Worm (Caenorhabditis elegans) whole organism, late embryonic: ENCODE measurements around the gene C56C10.9.
A peak's percentile ranks its signal among the peaks of the same experiment; 100 is the strongest.

Experiments
- C38D4.7 ChIP-seq: fragments of 200-800 bp; sonication (Bioruptor generic); optimal IDR thresholded peaks from 2 replicates; lab custom pipeline; 2018; ENCODE audit warnings: mild to moderate bottlenecking, missing genetic modification characterization, moderate library complexity, missing compliant biosample characterization
- F13H6.1 ChIP-seq: sonication (generic microtip); optimal IDR thresholded peaks from 2 replicates; lab custom pipeline; 2016; ENCODE audit warnings: missing genetic modification characterization, missing compliant biosample characterization
- K02D7.2 ChIP-seq: sonication (generic microtip); optimal IDR thresholded peaks from 2 replicates; lab custom pipeline; 2017; ENCODE audit warnings: mild to moderate bottlenecking, missing genetic modification characterization, missing compliant biosample characterization
- K09A11.1 ChIP-seq: sonication (generic microtip); optimal IDR thresholded peaks from 2 replicates; lab custom pipeline; 2017; ENCODE audit warnings: antibody characterized with exemption, mild to moderate bottlenecking, missing genetic modification characterization, missing compliant biosample characterization; ENCODE audit not compliant: insufficient read depth
- ceh-19 ChIP-seq: fragments of 200-800 bp; sonication (Bioruptor generic); optimal IDR thresholded peaks from 2 replicates; lab custom pipeline; 2018; ENCODE audit warnings: mild to moderate bottlenecking, missing genetic modification characterization, missing compliant biosample characterization
- ceh-2 ChIP-seq: sonication (generic microtip); optimal IDR thresholded peaks from 2 replicates; lab custom pipeline; 2016; ENCODE audit warnings: missing genotype, missing genetic modification characterization, missing compliant biosample characterization
- ceh-24 ChIP-seq: sonication (generic microtip); optimal IDR thresholded peaks from 2 replicates; lab custom pipeline; 2016; ENCODE audit warnings: mild to moderate bottlenecking, missing genetic modification characterization, missing compliant biosample characterization
- ceh-30 ChIP-seq: fragments of 150-350 bp; optimal IDR thresholded peaks from 2 replicates; lab custom pipeline; 2014; ENCODE audit warnings: missing biosample characterization, missing genetic modification characterization
- ceh-31 ChIP-seq: sonication (generic microtip); optimal IDR thresholded peaks from 2 replicates; lab custom pipeline; 2016; ENCODE audit warnings: missing genetic modification characterization, missing compliant biosample characterization
- ceh-34 ChIP-seq: sonication (generic microtip); optimal IDR thresholded peaks from 2 replicates; lab custom pipeline; 2016; ENCODE audit warnings: mild to moderate bottlenecking, missing genetic modification characterization, missing compliant biosample characterization
- ceh-45 ChIP-seq: fragments of 200-800 bp; sonication (Bioruptor generic); IDR thresholded peaks from 2 replicates; pipeline ENCODE4 v1.3.6; 2022; ENCODE audit warnings: missing genetic modification reagents, missing genetic modification characterization, missing compliant biosample characterization
- ceh-6 ChIP-seq: fragments of 200-800 bp; sonication (Bioruptor generic); optimal IDR thresholded peaks from 2 replicates; lab custom pipeline; 2018; ENCODE audit warnings: mild to moderate bottlenecking, missing genetic modification characterization, missing compliant biosample characterization
- ceh-9 ChIP-seq: sonication (generic microtip); optimal IDR thresholded peaks from 2 replicates; lab custom pipeline; 2016; ENCODE audit warnings: mild to moderate bottlenecking, missing genetic modification characterization, inconsistent platforms, missing compliant biosample characterization
- che-1 ChIP-seq: sonication (generic microtip); optimal IDR thresholded peaks from 2 replicates; lab custom pipeline; 2016; ENCODE audit warnings: mild to moderate bottlenecking, missing genetic modification characterization, missing compliant biosample characterization
- dve-1 ChIP-seq: sonication (generic microtip); optimal IDR thresholded peaks from 2 replicates; lab custom pipeline; 2017; ENCODE audit warnings: antibody characterized with exemption, mild to moderate bottlenecking, missing genetic modification characterization, missing compliant biosample characterization
- elt-2 ChIP-seq: sonication (generic microtip); optimal IDR thresholded peaks from 2 replicates; lab custom pipeline; 2016; ENCODE audit warnings: missing genetic modification reagents, missing genetic modification characterization, missing compliant biosample characterization
- ets-4 ChIP-seq: sonication (generic microtip); optimal IDR thresholded peaks from 2 replicates; lab custom pipeline; 2016; ENCODE audit warnings: missing genetic modification characterization, missing compliant biosample characterization
- fkh-10 ChIP-seq: fragments of 150-350 bp; optimal IDR thresholded peaks from 2 replicates; lab custom pipeline; 2014; ENCODE audit warnings: missing biosample characterization, missing genetic modification reagents, missing genetic modification characterization
- fkh-6 ChIP-seq: sonication (generic microtip); optimal IDR thresholded peaks from 2 replicates; lab custom pipeline; 2016; ENCODE audit warnings: missing genetic modification characterization, missing compliant biosample characterization
- hlh-15 ChIP-seq: sonication (generic microtip); optimal IDR thresholded peaks from 2 replicates; lab custom pipeline; 2016; ENCODE audit warnings: missing genetic modification characterization, missing compliant biosample characterization
- hlh-30 ChIP-seq: sonication (generic microtip); optimal IDR thresholded peaks from 2 replicates; lab custom pipeline; 2017; ENCODE audit warnings: antibody characterized with exemption, missing genetic modification characterization, missing compliant biosample characterization; ENCODE audit not compliant: insufficient read depth
- hlh-6 ChIP-seq: sonication (generic microtip); optimal IDR thresholded peaks from 2 replicates; lab custom pipeline; 2016; ENCODE audit warnings: missing genotype, missing genetic modification characterization, missing compliant biosample characterization
- lim-6 ChIP-seq: sonication (generic microtip); optimal IDR thresholded peaks from 2 replicates; lab custom pipeline; 2016; ENCODE audit warnings: missing genetic modification characterization, missing compliant biosample characterization
- lin-11 ChIP-seq: fragments of 200-800 bp; sonication (Bioruptor generic); optimal IDR thresholded peaks from 2 replicates; lab custom pipeline; 2018; ENCODE audit warnings: mild to moderate bottlenecking, missing genetic modification characterization, missing compliant biosample characterization
- nhr-11 ChIP-seq: fragments of 150-350 bp; optimal IDR thresholded peaks from 2 replicates; lab custom pipeline; 2014; ENCODE audit warnings: missing biosample characterization, missing genetic modification characterization
- nhr-232 ChIP-seq: sonication (generic microtip); optimal IDR thresholded peaks from 2 replicates; lab custom pipeline; 2016; ENCODE audit warnings: missing genetic modification characterization, missing compliant biosample characterization
- npax-4 ChIP-seq: sonication (generic microtip); optimal IDR thresholded peaks from 2 replicates; lab custom pipeline; 2016; ENCODE audit warnings: missing genetic modification characterization, missing compliant biosample characterization
- odd-2 ChIP-seq: sonication (generic microtip); optimal IDR thresholded peaks from 2 replicates; lab custom pipeline; 2017; ENCODE audit warnings: antibody characterized with exemption, mild to moderate bottlenecking, missing genetic modification characterization, missing compliant biosample characterization
- pat-9 ChIP-seq: fragments of 200-800 bp; sonication (Bioruptor generic); optimal IDR thresholded peaks from 2 replicates; lab custom pipeline; 2018; ENCODE audit warnings: mild to moderate bottlenecking, missing genetic modification characterization, moderate library complexity, missing compliant biosample characterization
- pax-1 ChIP-seq: fragments of 150-350 bp; optimal IDR thresholded peaks from 2 replicates; lab custom pipeline; 2014; ENCODE audit warnings: missing biosample characterization, missing genetic modification characterization
- pha-4 ChIP-seq: fragments of 150-350 bp; optimal IDR thresholded peaks from 2 replicates; lab custom pipeline; 2018; ENCODE audit warnings: missing biosample characterization, missing genetic modification reagents, missing genetic modification characterization
- pqm-1 ChIP-seq: sonication (generic microtip); optimal IDR thresholded peaks from 2 replicates; lab custom pipeline; 2016; ENCODE audit warnings: missing genetic modification characterization, missing compliant biosample characterization
- pros-1 ChIP-seq: fragments of 150-350 bp; optimal IDR thresholded peaks from 2 replicates; lab custom pipeline; 2014; ENCODE audit warnings: missing biosample characterization, missing genetic modification reagents, missing genetic modification characterization
- ref-2 ChIP-seq: sonication (generic microtip); optimal IDR thresholded peaks from 2 replicates; lab custom pipeline; 2016; ENCODE audit warnings: missing genetic modification characterization, missing compliant biosample characterization
- sox-2 ChIP-seq: fragments of 200-800 bp; sonication (Bioruptor generic); IDR thresholded peaks from 2 replicates; pipeline ENCODE4 v1.3.6; 2022; ENCODE audit warnings: missing genetic modification reagents, missing genetic modification characterization, missing compliant biosample characterization
- sox-4 ChIP-seq: sonication (generic microtip); optimal IDR thresholded peaks from 2 replicates; lab custom pipeline; 2017; ENCODE audit warnings: mild to moderate bottlenecking, missing genetic modification characterization, inconsistent platforms, missing compliant biosample characterization
- syd-9 ChIP-seq: sonication (generic microtip); optimal IDR thresholded peaks from 2 replicates; lab custom pipeline; 2016; ENCODE audit warnings: mild to moderate bottlenecking, missing genetic modification characterization, moderate library complexity, missing compliant biosample characterization
- tbx-2 ChIP-seq: sonication (generic microtip); optimal IDR thresholded peaks from 2 replicates; lab custom pipeline; 2016; ENCODE audit warnings: missing genetic modification characterization, missing compliant biosample characterization
- tbx-7 ChIP-seq: sonication (generic microtip); optimal IDR thresholded peaks from 2 replicates; lab custom pipeline; 2016; ENCODE audit warnings: missing genotype, missing genetic modification characterization, missing compliant biosample characterization
- unc-42 ChIP-seq: sonication (generic microtip); optimal IDR thresholded peaks from 2 replicates; lab custom pipeline; 2016; ENCODE audit warnings: missing genotype, missing genetic modification characterization, missing compliant biosample characterization
- unc-55 ChIP-seq: sonication (generic microtip); optimal IDR thresholded peaks from 2 replicates; lab custom pipeline; 2017; ENCODE audit warnings: missing biosample characterization, missing genetic modification reagents, missing genetic modification characterization
- unc-86 ChIP-seq: sonication (generic microtip); optimal IDR thresholded peaks from 2 replicates; lab custom pipeline; 2016; ENCODE audit warnings: missing genetic modification characterization, missing compliant biosample characterization
- zip-5 ChIP-seq: sonication (generic microtip); optimal IDR thresholded peaks from 2 replicates; lab custom pipeline; 2016; ENCODE audit warnings: missing genetic modification characterization, missing compliant biosample characterization
- ztf-16 ChIP-seq: sonication (generic microtip); optimal IDR thresholded peaks from 2 replicates; lab custom pipeline; 2017; ENCODE audit warnings: missing genetic modification characterization, missing compliant biosample characterization

The C56C10.9 gene

DNA sequence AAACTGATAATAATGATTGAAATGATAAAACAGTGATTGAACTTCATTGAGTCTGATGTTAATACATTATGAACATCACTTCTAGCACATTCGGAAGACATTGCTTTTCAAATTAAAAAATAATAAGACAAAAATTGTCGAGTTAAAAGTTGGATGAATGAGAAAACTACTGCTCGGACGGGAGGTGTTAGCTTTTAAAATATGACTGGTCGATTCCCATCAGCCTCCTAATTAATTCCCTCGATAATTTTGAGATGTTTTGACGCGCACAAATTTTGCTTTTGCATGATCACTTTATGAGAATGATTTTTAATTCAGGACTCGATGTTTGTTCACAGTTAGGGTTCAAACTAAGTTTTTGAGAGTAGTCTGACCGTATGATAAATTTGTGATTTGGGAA, 18.5 kb downstream of the C56C10.9 start, which contains the start of gene sra-28:
TSS of gene sra-28 (minus strand) at position 101 of the 400 bp plus-strand sequence.
- no peak for TF ChIP-seq hlh-30 (tag; lab: Kevin White, UChicago)
- TF ChIP-seq pros-1 (tag; lab: Kevin White, UChicago): no peak
- TF ChIP-seq pha-4 (tag; lab: Kevin White, UChicago): no peak
- TF ChIP-seq npax-4 (tag; lab: Kevin White, UChicago): no peak
- no peak for TF ChIP-seq ceh-2 (tag; lab: Kevin White, UChicago)
- no peak for TF ChIP-seq pat-9 (tag; lab: Kevin White, UChicago)
- no peak for TF ChIP-seq F13H6.1 (tag; lab: Kevin White, UChicago)
- no peak for TF ChIP-seq zip-5 (tag; lab: Kevin White, UChicago)
- no peak for TF ChIP-seq C38D4.7 (GFP tag; lab: Kevin White, UChicago)
- TF ChIP-seq ceh-31 (tag; lab: Kevin White, UChicago): no peak
- TF ChIP-seq dve-1: no peak
- TF ChIP-seq tbx-2: no peak

ce11 chrII:6568707-6569106, 23.4 kb downstream of the C56C10.9 start, which contains the start of gene sra-27:
TSS of gene sra-27 (plus strand) at chrII:6569007.
- no peak for TF ChIP-seq ceh-9 (tag; lab: Kevin White, UChicago)
- TF ChIP-seq K09A11.1: no peak
- no peak for TF ChIP-seq pqm-1 (tag; lab: Kevin White, UChicago)
- TF ChIP-seq fkh-10 (GFP tag; lab: Kevin White, UChicago): no peak
- TF ChIP-seq elt-2 (tag; lab: Kevin White, UChicago): no peak
- TF ChIP-seq ceh-24 (tag; lab: Kevin White, UChicago): no peak
- TF ChIP-seq che-1 (tag; lab: Kevin White, UChicago): no peak
- TF ChIP-seq K02D7.2 (tag; lab: Kevin White, UChicago): no peak

DNA sequence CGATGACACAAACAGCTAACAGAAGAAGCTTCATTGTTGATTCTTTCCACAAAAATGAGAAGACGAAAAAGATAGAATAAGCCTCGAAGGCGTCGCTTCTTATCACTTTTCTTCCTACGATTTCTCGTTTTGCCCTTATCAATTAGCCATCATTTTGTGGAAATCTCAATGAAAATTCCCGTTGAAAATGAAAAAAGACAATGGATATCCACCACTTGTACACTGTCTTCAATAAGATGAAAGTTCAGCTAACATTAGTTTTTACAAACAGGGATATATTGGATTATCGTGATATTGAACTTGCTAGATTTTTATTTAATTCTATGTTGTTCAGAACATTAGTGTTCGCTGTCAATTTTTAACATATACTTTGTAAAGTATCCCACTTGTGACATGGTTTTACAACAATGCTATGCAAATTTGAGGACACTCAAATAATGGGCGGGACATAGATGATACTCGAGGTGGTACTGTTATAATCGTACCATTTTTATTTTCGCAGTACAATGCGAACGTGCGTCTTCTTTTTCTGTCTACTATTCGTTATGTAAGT, 25.4 kb downstream of the C56C10.9 start, which contains the start of the genes F18C5.5 and F18C5.9:
TSS of gene F18C5.5 (minus strand) at position 101 of the 553 bp plus-strand sequence.
TSS of gene F18C5.9 (plus strand) at position 503 of the 553 bp plus-strand sequence.
- TF ChIP-seq ceh-34 (tag; lab: Kevin White, UChicago) (no peak), pat-9 (tag; lab: Kevin White, UChicago) (no peak), unc-86 (tag; lab: Kevin White, UChicago) (no peak), ets-4 (tag; lab: Kevin White, UChicago) (no peak), ceh-19 (no peak), syd-9 (tag; lab: Kevin White, UChicago) (no peak), tbx-7 (tag; lab: Kevin White, UChicago) (no peak), tbx-2 (no peak), ref-2 (tag; lab: Kevin White, UChicago) (no peak), ceh-45 (GFP tag; lab: Robert Waterston, UW) (no peak), unc-42 (tag; lab: Kevin White, UChicago) (no peak), nhr-11 (tag; lab: Kevin White, UChicago) (no peak), pqm-1 (tag; lab: Kevin White, UChicago) (no peak), npax-4 (tag; lab: Kevin White, UChicago) (no peak), hlh-15 (no peak), lim-6 (tag; lab: Kevin White, UChicago) (no peak), odd-2 (no peak)

ce11 chrII:6565077-6565476, 27.1 kb downstream of the C56C10.9 start, which contains the start of gene mpz-3:
TSS of gene mpz-3 (minus strand) at chrII:6565396.
- TF ChIP-seq dve-1 (peak; percentile 30), pqm-1 (tag; lab: Kevin White, UChicago) (no peak), syd-9 (tag; lab: Kevin White, UChicago) (peak; percentile 2), fkh-6 (tag; lab: Kevin White, UChicago) (no peak), lin-11 (tag; lab: Kevin White, UChicago) (peak; percentile 39), npax-4 (tag; lab: Kevin White, UChicago) (peak; percentile 16), pax-1 (tag; lab: Kevin White, UChicago) (no peak), che-1 (tag; lab: Kevin White, UChicago) (peak; percentile 20), ztf-16 (tag; lab: Kevin White, UChicago) (peak; percentile 20), pat-9 (tag; lab: Kevin White, UChicago) (peak; percentile 38), K02D7.2 (tag; lab: Kevin White, UChicago) (peak; percentile 10), ceh-2 (tag; lab: Kevin White, UChicago) (peak; percentile 2), hlh-6 (tag; lab: Kevin White, UChicago) (peak; percentile 47), C38D4.7 (GFP tag; lab: Kevin White, UChicago) (peak; percentile 8), unc-55 (no peak), ceh-6 (GFP tag; lab: Kevin White, UChicago) (peak; percentile 42), unc-86 (tag; lab: Kevin White, UChicago) (no peak), hlh-30 (tag; lab: Kevin White, UChicago) (no peak), ceh-34 (tag; lab: Kevin White, UChicago) (peak; percentile 10), nhr-232 (peak; percentile 49), fkh-10 (GFP tag; lab: Kevin White, UChicago) (no peak), sox-4 (tag; lab: Kevin White, UChicago) (peak; percentile 37), sox-2 (peak; percentile 27; the same call in 1 of the 2 replicates), ceh-30 (tag; lab: Kevin White, UChicago) (no peak)
